Worm (Caenorhabditis elegans) whole organism, L4/young adult: ENCODE measurements around the gene C23G10.11.
A peak's percentile ranks its signal among the peaks of the same experiment; 100 is the strongest.

Experiments
- W03F9.2 ChIP-seq: fragments of 150-350 bp; optimal IDR thresholded peaks from 2 replicates; lab custom pipeline; 2014; ENCODE audit warnings: missing biosample characterization, missing genetic modification characterization
- dao-5 ChIP-seq: sonication (generic microtip); optimal IDR thresholded peaks from 2 replicates; lab custom pipeline; 2016; ENCODE audit warnings: missing genotype, missing genetic modification characterization, moderate library complexity, missing compliant biosample characterization
- him-1 ChIP-seq: sonication (generic microtip); optimal IDR thresholded peaks from 2 replicates; lab custom pipeline; 2016; ENCODE audit warnings: missing genotype, missing genetic modification reagents, missing genetic modification characterization, missing compliant biosample characterization

C23G10.11 gene

DNA sequence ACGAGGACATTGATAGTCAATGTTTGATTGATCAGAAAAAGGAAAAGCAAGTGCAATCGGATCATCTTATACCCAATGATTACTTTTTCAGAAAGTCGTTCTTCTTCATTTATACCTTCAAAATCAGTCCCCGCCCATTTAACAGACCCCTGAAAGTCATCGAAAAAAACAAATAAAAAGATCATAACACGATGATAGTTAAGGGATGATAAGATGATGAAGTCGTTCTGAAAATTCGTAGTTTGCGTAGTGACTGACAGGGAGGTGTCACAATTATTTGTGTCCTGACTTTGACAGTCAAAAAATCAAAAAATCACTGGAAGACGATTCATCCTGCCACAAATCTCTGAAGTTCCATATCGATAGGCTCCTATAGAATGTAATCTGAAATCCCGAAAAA is 20.9 kb downstream of the C23G10.11 start, which contains the start of gene ugt-66:
Gene ugt-66 (minus strand): TSS at position 101 of the 400 bp plus-strand sequence.
- TF ChIP-seq dao-5 (tag; lab: Kevin White, UChicago) (no peak), W03F9.2 (tag; lab: Kevin White, UChicago) (no peak), him-1 (tag; lab: Kevin White, UChicago) (no peak)

DNA sequence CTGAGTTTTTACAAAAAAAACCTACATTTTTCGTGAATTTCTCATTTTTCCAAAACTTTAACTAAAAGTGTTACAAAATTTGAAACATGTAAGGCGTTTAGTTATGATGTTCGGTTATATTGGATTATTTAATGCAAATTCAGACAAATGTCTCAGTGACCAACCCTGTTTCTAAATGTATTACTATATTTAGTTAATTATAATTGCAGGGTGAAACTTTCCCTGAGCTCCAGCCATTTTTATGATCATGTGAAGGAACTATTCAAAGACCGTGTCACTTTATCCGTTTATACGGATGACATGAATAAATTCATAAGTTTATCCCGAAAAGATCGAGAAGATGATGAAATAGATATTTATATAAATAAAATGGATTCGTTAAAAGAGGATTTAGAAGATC is 24.6 kb downstream of the C23G10.11 start, which contains the start of gene C23G10.5:
Gene C23G10.5 (plus strand): TSS at position 301 of the 400 bp plus-strand sequence.
- TF ChIP-seq him-1 (tag; lab: Kevin White, UChicago), result no peak

DNA sequence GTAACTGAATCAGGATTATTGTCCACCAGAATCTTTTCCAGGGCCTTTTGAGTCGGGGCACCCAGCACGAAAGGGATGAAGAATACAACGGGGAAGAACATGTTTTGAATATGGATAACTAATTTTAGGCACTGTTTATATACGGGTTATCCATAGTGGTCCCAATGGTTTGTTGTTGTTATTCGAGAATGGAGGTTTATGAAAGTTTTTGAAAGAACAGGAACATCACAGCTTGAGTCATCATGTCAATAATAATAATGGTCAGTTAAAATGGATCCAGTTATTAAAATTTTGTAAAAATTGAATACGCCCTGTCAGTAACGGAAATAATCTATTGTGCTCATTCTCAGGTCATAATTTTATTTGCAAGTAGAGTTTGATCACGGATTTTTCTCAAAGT is 32.3 kb downstream of the C23G10.11 start, which contains the start of gene nas-28:
Gene nas-28 (minus strand): TSS at position 101 of the 400 bp plus-strand sequence.
- TF ChIP-seq W03F9.2 (tag; lab: Kevin White, UChicago), result no peak
- TF ChIP-seq him-1 (tag; lab: Kevin White, UChicago), result no peak
- no peak for TF ChIP-seq dao-5 (tag; lab: Kevin White, UChicago)

DNA sequence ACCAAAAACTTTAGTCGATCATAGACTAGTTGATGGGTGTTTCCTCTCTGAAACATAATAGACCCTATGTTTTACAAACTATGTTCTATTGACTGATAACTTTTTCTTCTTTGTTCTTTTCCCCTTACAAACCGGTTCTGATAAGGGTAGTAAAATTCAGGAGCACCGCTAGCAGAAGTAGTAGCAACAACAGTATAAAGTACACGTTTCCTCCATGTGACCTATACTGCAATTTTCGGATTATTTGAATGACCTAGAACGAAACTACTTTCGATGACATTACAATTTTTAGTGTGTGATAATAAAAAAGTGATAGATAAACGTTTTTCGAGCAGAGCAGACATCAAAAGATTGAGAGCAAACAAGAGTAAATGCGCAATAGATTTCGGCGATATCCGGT is 35.1 kb downstream of the C23G10.11 start:
- TF ChIP-seq dao-5 (tag; lab: Kevin White, UChicago), result no peak
- no peak for TF ChIP-seq W03F9.2 (tag; lab: Kevin White, UChicago)
- no peak for TF ChIP-seq him-1 (tag; lab: Kevin White, UChicago)

DNA sequence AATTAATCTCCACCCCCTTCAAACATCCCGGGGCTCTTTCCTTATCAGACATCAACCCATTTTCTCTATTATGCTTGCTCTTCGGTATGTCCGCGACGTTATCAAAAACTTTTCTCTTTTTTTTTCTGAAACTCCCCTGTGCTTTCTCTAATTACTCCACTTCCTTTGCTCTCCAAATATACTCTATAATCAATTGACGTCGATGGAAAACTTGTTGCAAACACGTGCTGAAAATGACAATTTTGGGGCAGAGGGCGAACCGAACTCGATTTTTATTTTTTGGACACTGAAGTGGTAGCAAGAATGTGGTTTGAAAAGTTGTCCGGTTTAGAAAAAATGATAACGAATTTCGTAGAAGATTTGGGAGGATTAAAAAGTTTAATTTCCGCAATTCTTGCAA is 36.3 kb downstream of the C23G10.11 start:
- TF ChIP-seq W03F9.2 (tag; lab: Kevin White, UChicago) (no peak), dao-5 (tag; lab: Kevin White, UChicago) (no peak), him-1 (tag; lab: Kevin White, UChicago) (no peak)

DNA sequence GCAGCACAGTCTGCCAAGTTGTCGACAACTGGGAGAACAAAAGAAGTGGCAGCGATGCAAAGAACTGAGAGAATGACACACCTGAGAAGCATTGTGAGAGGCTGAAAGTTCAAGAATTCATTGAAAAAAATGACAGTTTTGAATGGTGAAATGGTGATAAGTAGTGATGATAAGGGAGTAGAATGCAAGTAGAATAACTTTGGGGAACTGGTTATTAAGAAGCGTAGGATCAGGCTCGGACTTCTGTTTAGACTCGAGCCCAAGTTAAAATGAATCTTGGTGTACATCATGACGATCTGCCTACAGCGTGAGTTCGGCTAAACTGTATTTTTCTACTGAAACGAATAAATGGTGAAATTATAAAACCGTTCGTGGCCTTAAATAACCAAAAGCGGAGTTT is 36.8 kb downstream of the C23G10.11 start, which contains the start of gene F42A10.7:
Gene F42A10.7 (minus strand): TSS at position 101 of the 400 bp plus-strand sequence.
- TF ChIP-seq dao-5 (tag; lab: Kevin White, UChicago) (no peak), him-1 (tag; lab: Kevin White, UChicago) (no peak), W03F9.2 (tag; lab: Kevin White, UChicago) (no peak)

DNA sequence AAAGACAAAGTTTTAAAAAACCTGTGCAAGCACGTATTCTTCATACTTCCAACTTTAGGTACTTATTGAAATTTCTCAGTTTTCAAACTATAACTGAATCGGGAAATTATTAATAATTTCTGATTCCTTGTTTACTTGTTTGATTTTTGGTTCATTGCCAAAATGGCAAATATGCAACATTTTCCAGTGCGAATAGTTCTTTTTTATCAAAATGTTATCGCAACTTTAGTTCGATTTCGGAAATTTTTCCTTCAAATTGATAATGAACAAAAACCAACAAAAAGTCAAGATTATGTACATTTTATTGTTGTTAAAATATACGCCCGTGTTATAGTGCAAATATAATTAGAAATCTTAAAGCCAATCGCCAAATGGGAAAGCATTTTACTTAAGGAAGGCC is 37.7 kb downstream of the C23G10.11 start:
- TF ChIP-seq him-1 (tag; lab: Kevin White, UChicago) (no peak), dao-5 (tag; lab: Kevin White, UChicago) (no peak), W03F9.2 (tag; lab: Kevin White, UChicago) (no peak)

DNA sequence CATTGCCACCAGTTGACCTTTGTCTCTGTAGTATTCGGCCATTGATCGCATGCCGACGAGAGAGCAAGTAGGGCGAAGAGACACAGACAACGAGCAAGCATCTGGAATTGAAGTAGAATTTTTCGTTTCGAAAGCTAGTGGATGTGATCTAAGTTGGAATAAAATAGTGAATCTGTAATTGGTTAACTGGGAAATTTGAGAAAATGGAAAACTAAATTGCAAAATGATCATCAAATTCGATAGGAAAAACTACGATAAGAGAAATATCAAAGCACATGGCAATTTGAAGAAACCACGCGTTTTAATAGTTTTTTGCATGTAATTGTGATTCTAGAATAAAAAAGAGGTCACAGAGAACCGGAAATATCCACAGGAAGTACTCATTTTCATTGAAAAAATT is 38.6 kb downstream of the C23G10.11 start, which contains the start of gene F42A10.6:
Gene F42A10.6 (minus strand): TSS at position 101 of the 400 bp plus-strand sequence.
- no peak for TF ChIP-seq him-1 (tag; lab: Kevin White, UChicago)
- TF ChIP-seq W03F9.2 (tag; lab: Kevin White, UChicago), result no peak
- TF ChIP-seq dao-5 (tag; lab: Kevin White, UChicago), result no peak

DNA sequence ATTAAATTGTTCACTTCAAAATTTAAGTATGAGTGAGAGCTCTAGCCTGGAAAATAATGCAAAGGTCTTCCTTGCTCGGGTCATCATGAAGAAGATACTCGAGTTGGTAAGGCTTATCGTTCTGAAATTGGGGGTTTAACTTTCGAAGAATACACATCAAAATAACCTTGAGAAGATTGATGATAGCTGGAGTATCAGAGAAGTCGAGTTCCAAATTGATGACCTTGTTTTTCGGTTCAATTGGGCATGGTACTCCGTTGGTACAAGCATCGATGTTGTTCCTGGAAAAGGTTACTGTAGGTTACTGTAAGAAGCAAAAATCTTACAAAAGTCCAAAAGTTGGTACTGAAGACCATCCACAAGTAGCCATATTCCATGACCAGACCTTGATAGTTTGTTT is 39.2 kb downstream of the C23G10.11 start:
- no peak for TF ChIP-seq dao-5 (tag; lab: Kevin White, UChicago)
- no peak for TF ChIP-seq him-1 (tag; lab: Kevin White, UChicago)
- TF ChIP-seq W03F9.2 (tag; lab: Kevin White, UChicago), result no peak

DNA sequence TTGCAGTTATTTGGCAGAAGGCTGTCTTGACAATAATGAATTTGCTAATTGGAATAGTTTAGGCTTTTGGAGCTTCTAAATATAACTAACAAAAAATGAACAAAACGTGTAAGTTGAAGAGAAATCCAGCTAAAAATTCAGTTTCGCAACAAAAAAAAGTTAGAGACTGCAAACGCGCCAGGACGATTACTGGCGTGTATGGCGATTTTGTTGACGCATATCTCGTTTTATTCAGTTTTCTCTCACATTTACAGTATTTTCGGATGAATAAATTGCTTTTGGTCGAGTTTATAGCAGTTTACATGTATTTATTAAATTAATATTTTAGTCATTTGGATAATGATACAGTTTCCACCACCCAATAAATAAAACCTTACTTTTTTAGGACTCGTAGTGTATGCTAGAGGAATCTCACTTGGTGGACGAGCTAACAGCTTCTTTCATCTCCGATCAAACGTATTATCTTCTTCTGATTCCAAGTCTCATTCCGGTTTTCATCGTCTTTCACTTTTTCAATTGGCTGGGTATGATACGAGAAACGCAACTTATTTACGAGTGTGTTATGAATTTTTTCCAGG is 42.3 kb downstream of the C23G10.11 start, which contains the start of the genes abcf-3 and F42A10.5:
Gene abcf-3 (plus strand): TSS at position 384 of the 578 bp plus-strand sequence.
Gene F42A10.5 (minus strand): TSS at position 458 of the 578 bp plus-strand sequence.
- TF ChIP-seq dao-5 (tag; lab: Kevin White, UChicago) (no peak), him-1 (tag; lab: Kevin White, UChicago) (no peak), W03F9.2 (tag; lab: Kevin White, UChicago) (peak; percentile 90)

DNA sequence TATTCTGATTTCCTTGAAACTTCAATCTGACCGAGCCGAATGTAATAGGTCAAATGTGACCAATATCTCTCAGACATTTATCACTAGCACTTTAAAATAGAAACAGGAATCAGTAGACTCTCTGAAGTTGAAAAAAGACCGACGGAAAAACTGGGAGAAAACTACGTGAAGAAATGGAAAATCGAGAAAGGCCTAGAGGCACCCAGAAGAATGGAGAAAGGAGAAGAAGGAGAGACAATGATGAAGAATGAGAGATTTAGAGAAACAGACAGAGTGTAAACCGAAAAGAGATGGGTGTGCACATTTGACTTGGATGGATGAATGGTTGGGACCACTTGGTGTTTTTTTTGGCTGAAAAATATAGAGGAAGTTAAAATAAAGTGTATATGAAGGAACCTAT is 45.3 kb downstream of the C23G10.11 start:
- no peak for TF ChIP-seq dao-5 (tag; lab: Kevin White, UChicago)
- peak; percentile 37 for TF ChIP-seq W03F9.2 (tag; lab: Kevin White, UChicago)

DNA sequence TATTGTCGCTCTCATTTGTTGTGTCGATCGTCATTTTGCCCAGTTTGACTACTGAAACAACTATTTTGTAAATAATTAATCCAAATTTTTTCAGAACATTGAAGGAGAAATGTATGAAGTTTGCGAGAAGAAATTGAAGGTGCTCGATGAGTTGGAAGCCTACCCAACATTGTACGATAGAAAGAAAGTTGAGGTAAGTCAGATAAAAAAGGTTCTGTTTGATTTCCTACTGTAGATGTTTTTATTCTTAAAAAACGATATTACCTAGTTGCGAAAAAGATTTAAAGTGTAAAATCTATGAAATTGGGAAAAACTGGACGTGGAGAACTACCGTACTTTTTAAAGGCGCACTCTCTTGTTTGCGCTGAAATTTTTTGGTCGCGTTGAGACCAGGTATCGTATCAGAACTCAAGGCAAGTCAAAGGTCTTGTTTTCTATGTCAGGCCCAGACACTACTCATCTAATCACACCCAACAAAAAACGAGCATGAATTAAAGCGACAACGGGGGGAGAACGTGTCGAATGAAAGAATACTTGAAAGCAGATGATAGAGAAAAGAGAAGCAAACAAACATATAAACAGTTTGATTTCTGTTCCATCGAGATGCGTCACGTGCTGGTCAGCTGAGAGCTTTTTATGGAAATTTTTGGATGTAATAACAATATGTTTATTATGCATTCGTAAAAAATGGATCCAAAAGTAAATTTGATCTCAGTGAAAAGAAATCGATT is 46.7 kb downstream of the C23G10.11 start, which contains the start of gene efk-1:
Gene efk-1 (minus strand): TSS at position 51 of the 731 bp plus-strand sequence.
- TF ChIP-seq dao-5 (tag; lab: Kevin White, UChicago), result no peak
- TF ChIP-seq W03F9.2 (tag; lab: Kevin White, UChicago), result peak; percentile 13

DNA sequence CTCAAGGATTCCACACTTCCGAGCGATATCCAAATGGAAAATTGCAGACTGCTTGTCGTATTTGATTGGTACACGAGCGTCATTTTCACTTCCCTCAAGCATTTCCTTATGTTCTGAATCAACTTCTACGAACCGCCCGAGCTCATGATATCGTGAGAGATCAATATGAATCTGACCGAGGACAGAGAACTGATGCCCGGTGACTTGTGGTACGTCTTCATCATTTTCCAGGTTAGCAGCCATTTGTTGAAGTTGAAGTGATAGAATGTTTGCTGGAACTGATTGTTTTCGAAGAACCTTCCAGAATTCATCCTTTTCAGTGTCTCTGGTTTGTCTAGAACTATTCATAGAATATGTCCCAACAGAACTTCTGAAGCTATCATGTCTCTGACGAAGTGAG is 48.7 kb downstream of the C23G10.11 start:
- no peak for TF ChIP-seq dao-5 (tag; lab: Kevin White, UChicago)
- no peak for TF ChIP-seq him-1 (tag; lab: Kevin White, UChicago)
- no peak for TF ChIP-seq W03F9.2 (tag; lab: Kevin White, UChicago)
